Fruit fly (Drosophila melanogaster) whole organism, embryonic: ENCODE results near the gene CG4004.

Experiments
- Blimp-1 ChIP-seq: fragments of 200-800 bp; sonication (Bioruptor generic); optimal IDR thresholded peaks from 3 replicates; lab custom pipeline; 2018; ENCODE audit warnings: missing biosample characterization, missing genetic modification characterization, mild to moderate bottlenecking, moderate library complexity, missing genetic modification reagents
- CG10267 ChIP-seq: fragments of 200-800 bp; sonication (Bioruptor generic); optimal IDR thresholded peaks from 2 replicates; lab custom pipeline; 2018; ENCODE audit warnings: missing biosample characterization, mild to moderate bottlenecking, missing genetic modification characterization, moderate library complexity
- CG10321 ChIP-seq: fragments of 200-800 bp; sonication (Bioruptor generic); IDR thresholded peaks from 2 replicates; pipeline ENCODE4 v1.3.6; 2022; ENCODE audit warnings: missing biosample characterization, missing genetic modification characterization
- CG11560 ChIP-seq: fragments of 200-800 bp; sonication (Bioruptor generic); IDR thresholded peaks from 3 replicates; pipeline ENCODE4 v1.3.6; 2022; ENCODE audit warnings: missing biosample characterization, missing genetic modification characterization
- CG1233 ChIP-seq: fragments of 200-800 bp; sonication (Bioruptor generic); optimal IDR thresholded peaks from 4 replicates; lab custom pipeline; 2018; ENCODE audit warnings: missing biosample characterization, mild to moderate bottlenecking, missing genetic modification characterization
- CG13894 ChIP-seq: fragments of 200-800 bp; sonication (Bioruptor generic); optimal IDR thresholded peaks from 3 replicates; lab custom pipeline; 2018; ENCODE audit warnings: missing biosample characterization, mild to moderate bottlenecking, missing genetic modification characterization, moderate library complexity
- CG14710 ChIP-seq: fragments of 200-800 bp; sonication (Bioruptor generic); optimal IDR thresholded peaks from 3 replicates; lab custom pipeline; 2019; ENCODE audit warnings: missing biosample characterization, mild to moderate bottlenecking, missing genetic modification characterization, moderate library complexity
- CG17385 ChIP-seq: fragments of 200-800 bp; sonication (Bioruptor generic); optimal IDR thresholded peaks from 3 replicates; lab custom pipeline; 2018; ENCODE audit warnings: missing biosample characterization, mild to moderate bottlenecking, missing genetic modification characterization
- CG1832 ChIP-seq: fragments of 200-800 bp; sonication (Bioruptor generic); optimal IDR thresholded peaks from 2 replicates; lab custom pipeline; 2017; ENCODE audit warnings: missing biosample characterization, mild to moderate bottlenecking, missing genetic modification characterization, inconsistent platforms
- CG2875 ChIP-seq: fragments of 200-800 bp; sonication (Bioruptor generic); optimal IDR thresholded peaks from 2 replicates; lab custom pipeline; 2017; ENCODE audit warnings: missing biosample characterization, mild to moderate bottlenecking, missing genetic modification characterization, missing genetic modification reagents
- CG30020 ChIP-seq: fragments of 200-800 bp; optimal IDR thresholded peaks from 2 replicates; lab custom pipeline; 2019; ENCODE audit warnings: missing biosample characterization, mild to moderate bottlenecking, missing genetic modification characterization, moderate library complexity
- CG34224 ChIP-seq: fragments of 200-800 bp; sonication (Bioruptor generic); IDR thresholded peaks from 3 replicates; pipeline ENCODE4 v1.3.6; 2022; ENCODE audit warnings: missing biosample characterization, missing genetic modification characterization; ENCODE audit not compliant: partially characterized antibody
- CG4282 ChIP-seq: fragments of 200-800 bp; sonication (Bioruptor generic); optimal IDR thresholded peaks from 2 replicates; lab custom pipeline; 2016; ENCODE audit warnings: missing biosample characterization, missing genetic modification characterization
- CG4360 ChIP-seq: fragments of 200-800 bp; sonication (Bioruptor generic); IDR thresholded peaks from 2 replicates; pipeline ENCODE4 v1.3.6; 2022; ENCODE audit warnings: missing biosample characterization, missing genetic modification characterization
- CG4854 ChIP-seq: fragments of 200-800 bp; sonication (Bioruptor generic); optimal IDR thresholded peaks from 2 replicates; lab custom pipeline; 2016; ENCODE audit warnings: missing biosample characterization, missing genetic modification characterization, inconsistent platforms
- CG5180 ChIP-seq: fragments of 200-800 bp; sonication (Bioruptor generic); optimal IDR thresholded peaks from 3 replicates; lab custom pipeline; 2017; ENCODE audit warnings: missing biosample characterization, missing genetic modification characterization, mild to moderate bottlenecking, moderate library complexity, missing genetic modification reagents
- CG6654 ChIP-seq: fragments of 200-800 bp; sonication (Bioruptor generic); optimal IDR thresholded peaks from 2 replicates; lab custom pipeline; 2017; ENCODE audit warnings: missing biosample characterization, mild to moderate bottlenecking, missing genetic modification characterization
- Camta ChIP-seq: fragments of 200-800 bp; sonication (Bioruptor generic); optimal IDR thresholded peaks from 2 replicates; lab custom pipeline; 2016; ENCODE audit warnings: missing biosample characterization, missing genetic modification characterization
- Deaf1 ChIP-seq: fragments of 200-800 bp; optimal IDR thresholded peaks from 3 replicates; lab custom pipeline; 2019; ENCODE audit warnings: missing biosample characterization, mild to moderate bottlenecking, missing genetic modification characterization, moderate library complexity
- Elba2 ChIP-seq: fragments of 200-800 bp; sonication (Bioruptor generic); optimal IDR thresholded peaks from 3 replicates; lab custom pipeline; 2016; ENCODE audit warnings: missing biosample characterization, missing genetic modification characterization
- HmgD ChIP-seq: fragments of 200-800 bp; sonication (Bioruptor generic); optimal IDR thresholded peaks from 3 replicates; lab custom pipeline; 2016; ENCODE audit warnings: missing biosample characterization, missing genetic modification characterization
- NC2β ChIP-seq: fragments of 200-800 bp; sonication (Bioruptor generic); optimal IDR thresholded peaks from 2 replicates; lab custom pipeline; 2016; ENCODE audit warnings: missing biosample characterization, missing genetic modification characterization
- NFAT ChIP-seq: fragments of 200-800 bp; sonication (Bioruptor generic); IDR thresholded peaks from 2 replicates; pipeline ENCODE4 v1.3.6; 2022; ENCODE audit warnings: missing biosample characterization, missing genetic modification characterization
- Oli ChIP-seq: fragments of 200-800 bp; sonication (Bioruptor generic); optimal IDR thresholded peaks from 2 replicates; lab custom pipeline; 2018; ENCODE audit warnings: missing biosample characterization, mild to moderate bottlenecking, missing genetic modification characterization, moderate library complexity
- Optix ChIP-seq: fragments of 200-800 bp; sonication (Bioruptor generic); IDR thresholded peaks from 3 replicates; pipeline ENCODE4 v1.3.6; 2022; ENCODE audit warnings: missing biosample characterization, missing genetic modification characterization
- Sry-β ChIP-seq: fragments of 200-800 bp; sonication (Bioruptor generic); optimal IDR thresholded peaks from 2 replicates; lab custom pipeline; 2018; ENCODE audit warnings: missing biosample characterization, mild to moderate bottlenecking, missing genetic modification characterization, moderate library complexity
- Xbp1 ChIP-seq: fragments of 200-800 bp; sonication (Bioruptor generic); optimal IDR thresholded peaks from 3 replicates; lab custom pipeline; 2016; ENCODE audit warnings: missing biosample characterization, mild to moderate bottlenecking, missing genetic modification characterization
- cg ChIP-seq: fragments of 200-800 bp; sonication (Bioruptor generic); optimal IDR thresholded peaks from 3 replicates; lab custom pipeline; 2019; ENCODE audit warnings: missing biosample characterization, mild to moderate bottlenecking, missing genetic modification characterization, moderate library complexity
- crol ChIP-seq: fragments of 200-800 bp; sonication (Bioruptor generic); IDR thresholded peaks from 2 replicates; pipeline ENCODE4 v1.3.6; 2022; ENCODE audit warnings: missing biosample characterization, missing genetic modification characterization
- dmrt99B ChIP-seq: fragments of 200-800 bp; sonication (Bioruptor generic); optimal IDR thresholded peaks from 2 replicates; lab custom pipeline; 2018; ENCODE audit warnings: missing biosample characterization, mild to moderate bottlenecking, missing genetic modification characterization, moderate library complexity
- esg ChIP-seq: fragments of 200-800 bp; sonication (Bioruptor generic); conservative IDR thresholded peaks from 2 replicates; pipeline ENCODE4 v1.3.6; 2022; ENCODE audit warnings: missing biosample characterization, missing genetic modification characterization
- gce ChIP-seq: fragments of 200-800 bp; sonication (Bioruptor generic); IDR thresholded peaks from 3 replicates; pipeline ENCODE4 v1.3.6; 2022; ENCODE audit warnings: missing biosample characterization, missing genetic modification characterization
- ham ChIP-seq: fragments of 200-800 bp; sonication (Bioruptor generic); IDR thresholded peaks from 2 replicates; pipeline ENCODE4 v1.3.6; 2022; ENCODE audit warnings: missing biosample characterization, missing genetic modification characterization
- kay ChIP-seq: fragments of 200-800 bp; sonication (Bioruptor generic); optimal IDR thresholded peaks from 2 replicates; lab custom pipeline; 2016; ENCODE audit warnings: missing biosample characterization, missing genetic modification characterization
- odd ChIP-seq: fragments of 200-800 bp; sonication (Bioruptor generic); optimal IDR thresholded peaks from 2 replicates; lab custom pipeline; 2017; ENCODE audit warnings: missing biosample characterization, mild to moderate bottlenecking, missing genetic modification characterization
- pan ChIP-seq, 4 experiments: fragments of >200 bp in 3 of 4; fragments of 200-800 bp in 1 of 4; sonication (Bioruptor generic) in 1 of 4; optimal IDR thresholded peaks in 3 of 4; IDR thresholded peaks in 1 of 4; 2 replicates each; pipeline versions ENCODE4 v1.3.6 to Lab custom; 2017 to 2022; ENCODE audit warnings: missing biosample characterization in 2 of 4, missing genetic modification characterization in 2 of 4, mixed read lengths in 1 of 4
- pfk ChIP-seq: fragments of 200-800 bp; sonication (Bioruptor generic); optimal IDR thresholded peaks from 2 replicates; lab custom pipeline; 2018; ENCODE audit warnings: missing biosample characterization, mild to moderate bottlenecking, missing genetic modification characterization, moderate library complexity
- ranshi ChIP-seq: fragments of 200-800 bp; sonication (Bioruptor generic); IDR thresholded peaks from 2 replicates; pipeline ENCODE4 v1.3.6; 2022; ENCODE audit warnings: missing biosample characterization, missing genetic modification characterization
- sim ChIP-seq: fragments of 200-800 bp; sonication (Bioruptor generic); IDR thresholded peaks from 2 replicates; pipeline ENCODE4 v1.3.6; 2022; ENCODE audit warnings: missing biosample characterization, missing genetic modification characterization
- sna ChIP-seq: fragments of 200-800 bp; sonication (Bioruptor generic); IDR thresholded peaks from 2 replicates; pipeline ENCODE4 v1.3.6; 2022; ENCODE audit warnings: missing biosample characterization, missing genetic modification characterization; ENCODE audit not compliant: partially characterized antibody
- twi ChIP-seq: fragments of 200-800 bp; optimal IDR thresholded peaks from 2 replicates; lab custom pipeline; 2019; ENCODE audit warnings: missing biosample characterization, mild to moderate bottlenecking, missing genetic modification characterization, moderate library complexity
- unc-4 ChIP-seq: fragments of 200-800 bp; sonication (Bioruptor generic); IDR thresholded peaks from 2 replicates; pipeline ENCODE4 v1.3.6; 2022; ENCODE audit warnings: missing biosample characterization, missing genetic modification characterization; ENCODE audit not compliant: partially characterized antibody
- vvl ChIP-seq: fragments of 200-800 bp; sonication (Bioruptor generic); IDR thresholded peaks from 2 replicates; pipeline ENCODE4 v1.3.6; 2022; ENCODE audit warnings: missing biosample characterization, missing genetic modification characterization
- zf30C ChIP-seq: fragments of 200-800 bp; sonication (Bioruptor generic); optimal IDR thresholded peaks from 3 replicates; lab custom pipeline; 2018; ENCODE audit warnings: missing biosample characterization, mild to moderate bottlenecking, missing genetic modification characterization

CG4004 gene

dm6 chrX:12705554-12705953 is 38.5 kb upstream of the CG4004 start, which contains the start of gene CG15725:
Gene CG15725 (plus strand): TSS chrX:12705854.
- no peak for TF ChIP-seq CG10267 (tag; lab: Kevin White, UChicago)
- TF ChIP-seq Xbp1 (GFP tag; lab: Kevin White, UChicago): no peak
- peak; percentile 40 for TF ChIP-seq Deaf1

DNA sequence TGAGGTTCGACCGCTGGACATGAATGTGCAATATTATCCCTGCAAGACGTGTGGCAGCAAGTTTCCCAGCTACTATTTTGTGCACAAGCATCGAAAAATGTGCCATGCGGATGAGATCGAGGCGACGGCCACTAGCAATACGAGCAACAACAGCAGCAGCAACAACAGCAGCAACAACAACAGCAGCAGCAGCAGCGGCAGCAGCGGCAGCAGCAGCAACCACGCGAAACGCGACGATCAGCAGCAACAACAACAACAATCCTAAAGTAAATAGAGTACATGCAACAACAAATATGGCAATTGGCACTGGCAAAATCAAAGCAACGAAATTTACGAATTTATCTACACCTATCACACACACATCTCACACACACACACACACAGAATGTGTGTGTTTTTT is 35.7 kb upstream of the CG4004 start:
- TF ChIP-seq CG4360 (GFP tag; lab: Robert Waterston, UW) (peak; percentile 30; the same call in 1 of the 2 replicates), CG1233 (GFP tag; lab: Kevin White, UChicago) (no peak)

- 0 out of 2 replicates have a peak, but pooled peaks have one; percentile 9 for TF ChIP-seq sim (GFP tag; lab: Robert Waterston, UW)
- peak; percentile 32 for TF ChIP-seq CG5180 (GFP tag; lab: Kevin White, UChicago)
- TF ChIP-seq ranshi: no peak
- TF ChIP-seq cg (GFP tag; lab: Kevin White, UChicago): peak; percentile 55
- TF ChIP-seq CG10321 (GFP tag; lab: Robert Waterston, UW): 0 out of 2 replicates have a peak, but pooled peaks have one; percentile 31
- no peak for TF ChIP-seq CG4854 (GFP tag; lab: Kevin White, UChicago)
- TF ChIP-seq ham (GFP tag; lab: Robert Waterston, UW): no peak
- peak; percentile 35; the same call in 1 of the 2 replicates for TF ChIP-seq crol (GFP tag; lab: Robert Waterston, UW)
- no peak for TF ChIP-seq Oli (tag; lab: Kevin White, UChicago)
- no peak for TF ChIP-seq CG4282 (GFP tag; lab: Kevin White, UChicago)
- no peak for TF ChIP-seq pfk (GFP tag; lab: Kevin White, UChicago)
- peak; percentile 96 for TF ChIP-seq twi (tag; lab: Kevin White, UChicago)
Measured at dm6 chrX:12718625-12719024, 25.4 kb upstream of the CG4004 start.

DNA sequence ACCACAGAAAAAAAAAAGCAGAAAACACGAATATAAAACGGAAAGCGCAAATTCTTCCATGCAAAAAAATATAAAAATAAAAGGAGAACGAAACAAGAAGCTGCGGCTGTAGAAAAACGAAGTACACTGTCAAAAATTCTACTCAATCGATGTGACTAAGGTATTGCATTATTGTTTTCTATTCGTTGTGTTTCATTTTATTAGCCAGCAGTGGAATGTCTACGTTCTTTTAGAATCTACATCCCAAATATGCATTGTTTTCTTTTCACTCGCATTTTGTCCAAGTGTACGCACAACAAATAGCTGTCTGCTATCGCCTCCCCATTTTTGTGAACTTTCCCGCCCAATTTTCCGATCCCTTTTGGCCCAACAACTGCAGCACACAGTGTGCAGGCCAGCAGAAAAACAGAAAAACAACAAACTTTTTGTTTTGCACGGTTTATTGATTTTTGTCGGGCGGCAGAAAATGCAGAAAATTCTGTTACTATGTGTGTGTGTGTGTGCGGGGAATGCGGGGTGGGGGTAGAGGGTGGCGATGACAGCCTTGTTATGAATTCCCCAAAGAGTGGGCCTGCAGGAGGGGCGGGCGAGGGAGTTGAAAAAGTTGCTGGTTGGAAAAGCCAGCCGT is 24.7 kb upstream of the CG4004 start:
- TF ChIP-seq dmrt99B (tag; lab: Kevin White, UChicago) (peak; percentile 78), CG17385 (GFP tag; lab: Kevin White, UChicago) (peak; percentile 41), NC2β (GFP tag; lab: Kevin White, UChicago) (peak; percentile 56), Optix (GFP tag; lab: Robert Waterston, UW) (peak; percentile 51; the same call in 1 of the 3 replicates), kay (GFP tag; lab: Kevin White, UChicago) (no peak), gce (0 out of 3 replicates have a peak, but pooled peaks have one; percentile 34), CG2875 (GFP tag; lab: Kevin White, UChicago) (peak; percentile 46), sna (GFP tag; lab: Robert Waterston, UW) (no peak), esg (GFP tag; lab: Robert Waterston, UW) (peak; percentile 61), CG1832 (GFP tag; lab: Kevin White, UChicago) (no peak), Blimp-1 (GFP tag; lab: Kevin White, UChicago) (peak; percentile 70), CG34224 (GFP tag; lab: Robert Waterston, UW) (no peak), Sry-β (GFP tag; lab: Kevin White, UChicago) (no peak), vvl (GFP tag; lab: Robert Waterston, UW) (peak; percentile 78), Elba2 (GFP tag; lab: Kevin White, UChicago) (no peak), CG30020 (tag; lab: Kevin White, UChicago) (no peak), HmgD (GFP tag; lab: Kevin White, UChicago) (no peak), NFAT (GFP tag; lab: Robert Waterston, UW) (no peak), pan (optimal IDR thresholded peaks at IDR 0.05; lab: Kevin White, UChicago) (no peak), pan (GFP tag; optimal IDR thresholded peaks at IDR 0.05 in 1 of 2, IDR thresholded peaks at IDR 0.05 in 1 of 2) (peak in 1 of 2 experiments; percentile 62), unc-4 (GFP tag; lab: Robert Waterston, UW) (no peak), Camta (GFP tag; lab: Kevin White, UChicago) (peak; percentile 71), CG6654 (peak; percentile 36), odd (peak; percentile 8), CG11560 (tag; lab: Robert Waterston, UW) (no peak), CG14710 (tag; lab: Kevin White, UChicago) (peak; percentile 54), zf30C (GFP tag; lab: Kevin White, UChicago) (peak; percentile 45), CG13894 (tag; lab: Kevin White, UChicago) (no peak)
